Worm (Caenorhabditis elegans) whole organism, early embryonic: ENCODE measurements around the gene K02E11.4.
"Not testable (repeated sequence)": the region's sequence is repeated elsewhere in the genome, so short reads cannot be mapped to it uniquely, and the experiment has no call there.

Experiments
- aly-1 ChIP-seq: sonication (generic microtip); optimal IDR thresholded peaks from 2 replicates; lab custom pipeline; 2016; ENCODE audit warnings: missing genetic modification characterization, missing compliant biosample characterization
- tbx-11 ChIP-seq: fragments of 200-800 bp; sonication (Bioruptor generic); IDR thresholded peaks from 2 replicates; pipeline ENCODE4 v1.3.6; 2022; ENCODE audit warnings: missing genetic modification characterization, missing compliant biosample characterization
- tra-4 ChIP-seq: sonication (generic microtip); optimal IDR thresholded peaks from 2 replicates; lab custom pipeline; 2017; ENCODE audit warnings: missing genetic modification characterization, missing compliant biosample characterization

ce11 chrV:14203809-14204208 lies 44.1 kb downstream of the K02E11.4 start:
- TF ChIP-seq tra-4, aly-1 (tag; lab: Kevin White, UChicago): not testable (repeated sequence)
- 0 out of 2 replicates have a peak, but pooled peaks have one; percentile 42 for TF ChIP-seq tbx-11 (GFP tag; lab: Robert Waterston, UW)
